Fruit fly (Drosophila melanogaster): ENCODE data around the gene CG7720.

CG7720 gene

dm6 chr3R:18785741-18786140, 9.2 kb downstream of the CG7720 start (continued):
- TF ChIP-seq CG8388 (GFP tag; optimal IDR thresholded peaks at IDR 0.05) (peak; percentile 20), CG7556 (GFP tag; optimal IDR thresholded peaks at IDR 0.05) (peak; percentile 0), Sox102F (GFP tag; optimal IDR thresholded peaks at IDR 0.05) (peak; percentile 49), sc (optimal IDR thresholded peaks at IDR 0.05) (no peak), sc (GFP tag; optimal IDR thresholded peaks at IDR 0.05) (peak; percentile 48), CG17359 (tag; optimal IDR thresholded peaks at IDR 0.05) (peak; percentile 72), Fer3 (tag; optimal IDR thresholded peaks at IDR 0.05) (peak; percentile 6), CG1529 (GFP tag; optimal IDR thresholded peaks at IDR 0.05) (peak; percentile 61), odd (GFP tag; optimal IDR thresholded peaks at IDR 0.05) (peak; percentile 46), CG1024 (GFP tag; IDR thresholded peaks at IDR 0.05) (no peak), CG10431 (GFP tag; optimal IDR thresholded peaks at IDR 0.05) (peak; percentile 62), maf-S (GFP tag; optimal IDR thresholded peaks at IDR 0.05) (no peak), CG15601 (tag; optimal IDR thresholded peaks at IDR 0.05) (peak; percentile 83), gem (tag; optimal IDR thresholded peaks at IDR 0.05) (peak; percentile 40), Oli (tag; optimal IDR thresholded peaks at IDR 0.05) (no peak), CG31224 (GFP tag; IDR thresholded peaks at IDR 0.05) (no peak), CG2875 (GFP tag; optimal IDR thresholded peaks at IDR 0.05) (peak; percentile 67), CG1233 (GFP tag; optimal IDR thresholded peaks at IDR 0.05) (peak; percentile 40), CG7987 (GFP tag; optimal IDR thresholded peaks at IDR 0.05) (peak; percentile 12), CG8478 (optimal IDR thresholded peaks at IDR 0.05) (no peak), Blimp-1 (GFP tag; optimal IDR thresholded peaks at IDR 0.05) (peak; percentile 87), ap (GFP tag; IDR thresholded peaks at IDR 0.05) (no peak), Gug (GFP tag; IDR thresholded peaks at IDR 0.05) (no peak), dan (GFP tag; IDR thresholded peaks at IDR 0.05) (no peak), ATbp (GFP tag; optimal IDR thresholded peaks at IDR 0.05) (peak; percentile 87), CG18764 (GFP tag; optimal IDR thresholded peaks at IDR 0.05) (no peak), CG11247 (GFP tag; IDR thresholded peaks at IDR 0.05) (no peak), CG12744 (GFP tag; optimal IDR thresholded peaks at IDR 0.05) (no peak), CoRest (tag; optimal IDR thresholded peaks at IDR 0.05) (peak; percentile 43), gsb-n (tag; optimal IDR thresholded peaks at IDR 0.05) (peak; percentile 63), Lhr (GFP tag; optimal IDR thresholded peaks at IDR 0.05) (peak; percentile 39), gcm (GFP tag; optimal IDR thresholded peaks at IDR 0.05) (peak; percentile 5), jigr1 (GFP tag; IDR thresholded peaks at IDR 0.05) (no peak), CG12104 (GFP tag; optimal IDR thresholded peaks at IDR 0.05) (peak; percentile 3), Asciz (GFP tag; optimal IDR thresholded peaks at IDR 0.05) (peak; percentile 90), nau (GFP tag; optimal IDR thresholded peaks at IDR 0.05) (peak; percentile 35), Fer2 (tag; optimal IDR thresholded peaks at IDR 0.05) (no peak), MTF-1 (GFP tag; optimal IDR thresholded peaks at IDR 0.05; ENCODE audit: borderline replicate concordance) (peak; percentile 36), Sox100B (GFP tag; optimal IDR thresholded peaks at IDR 0.05) (peak; percentile 61), da (GFP tag; optimal IDR thresholded peaks at IDR 0.05) (no peak), unpg (GFP tag; optimal IDR thresholded peaks at IDR 0.05) (peak; percentile 34), h (optimal IDR thresholded peaks at IDR 0.05) (no peak), CG8359 (GFP tag; optimal IDR thresholded peaks at IDR 0.05; ENCODE audit: borderline replicate concordance) (peak; percentile 9), lab (GFP tag; optimal IDR thresholded peaks at IDR 0.05) (peak; percentile 64), CG12299 (tag; optimal IDR thresholded peaks at IDR 0.05) (peak; percentile 48), CG11723 (GFP tag; optimal IDR thresholded peaks at IDR 0.05) (peak; percentile 28), CG7963 (GFP tag; IDR thresholded peaks at IDR 0.05; ENCODE audit: partially characterized antibody) (no peak), CG17568 (GFP tag; optimal IDR thresholded peaks at IDR 0.05) (peak; percentile 29), CG6813 (GFP tag; optimal IDR thresholded peaks at IDR 0.05) (peak; percentile 21), CG14860 (GFP tag; IDR thresholded peaks at IDR 0.05; ENCODE audit: partially characterized antibody) (no peak)

All from whole organism, embryonic.